Worm (Caenorhabditis elegans) whole organism, L2 larva: ENCODE measurements around the gene ins-6.

ENCODE experiments used
- C34F6.9 ChIP-seq: fragments of 150-350 bp; optimal IDR thresholded peaks from 2 replicates; lab custom pipeline; 2014; ENCODE audit warnings: missing biosample characterization, missing genetic modification characterization
- F13H6.1 ChIP-seq: sonication (generic microtip); optimal IDR thresholded peaks from 2 replicates; lab custom pipeline; 2016; ENCODE audit warnings: missing genetic modification characterization, missing compliant biosample characterization
- R02D3.7 ChIP-seq: fragments of 150-350 bp; optimal IDR thresholded peaks from 2 replicates; lab custom pipeline; 2014; ENCODE audit warnings: missing biosample characterization, missing genetic modification characterization
- Y55F3AM.14 ChIP-seq: fragments of 200-800 bp; sonication (Bioruptor generic); optimal IDR thresholded peaks from 2 replicates; lab custom pipeline; 2018; ENCODE audit warnings: mild to moderate bottlenecking, missing genetic modification characterization, missing compliant biosample characterization
- ZK546.5 ChIP-seq: sonication (generic microtip); optimal IDR thresholded peaks from 2 replicates; lab custom pipeline; 2017; ENCODE audit warnings: missing biosample characterization, missing genetic modification characterization
- ama-1 ChIP-seq: fragments of 150-350 bp; optimal IDR thresholded peaks from 2 replicates; lab custom pipeline; 2018; ENCODE audit warnings: inconsistent platforms
- blmp-1 ChIP-seq: sonication (generic microtip); optimal IDR thresholded peaks from 2 replicates; lab custom pipeline; 2017; ENCODE audit warnings: missing genetic modification characterization, mild to moderate bottlenecking, missing compliant biosample characterization, antibody characterized with exemption, moderate library complexity; ENCODE audit not compliant: insufficient read depth
- ceh-16 ChIP-seq: fragments of 150-350 bp; optimal IDR thresholded peaks from 2 replicates; lab custom pipeline; 2014; ENCODE audit warnings: missing biosample characterization, missing genetic modification characterization
- ceh-82 ChIP-seq: fragments of 150-350 bp; optimal IDR thresholded peaks from 2 replicates; lab custom pipeline; 2014; ENCODE audit warnings: missing biosample characterization, missing genetic modification characterization
- crh-2 ChIP-seq: sonication (generic microtip); optimal IDR thresholded peaks from 2 replicates; lab custom pipeline; 2017; ENCODE audit warnings: missing biosample characterization, missing genetic modification characterization
- dmd-4 ChIP-seq: sonication (generic microtip); optimal IDR thresholded peaks from 2 replicates; lab custom pipeline; 2017; ENCODE audit warnings: missing biosample characterization, missing genetic modification characterization
- egl-27 ChIP-seq: sonication (generic microtip); optimal IDR thresholded peaks from 3 replicates; lab custom pipeline; 2017; ENCODE audit warnings: missing biosample characterization, missing genetic modification reagents, missing genetic modification characterization
- gmeb-1 ChIP-seq: fragments of 150-350 bp; optimal IDR thresholded peaks from 2 replicates; lab custom pipeline; 2014; ENCODE audit warnings: missing biosample characterization, missing genetic modification characterization
- lin-11 ChIP-seq: fragments of 150-350 bp; sonication (generic microtip); optimal IDR thresholded peaks from 2 replicates; lab custom pipeline; 2014; ENCODE audit warnings: missing biosample characterization, missing genetic modification characterization, inconsistent platforms, mixed read lengths
- lin-13 ChIP-seq: fragments of 150-350 bp; optimal IDR thresholded peaks from 2 replicates; lab custom pipeline; 2014; ENCODE audit warnings: missing biosample characterization, missing genetic modification reagents, missing genetic modification characterization
- lin-39 ChIP-seq: fragments of 150-350 bp; optimal IDR thresholded peaks from 2 replicates; lab custom pipeline; 2014; ENCODE audit warnings: missing biosample characterization, missing genetic modification reagents, missing genetic modification characterization
- lsy-2 ChIP-seq, 2 experiments: fragments of 150-350 bp in 1 of 2; sonication (generic microtip) in 1 of 2; optimal IDR thresholded peaks; 2 replicates each; lab custom pipeline; 2014 to 2017; ENCODE audit warnings: missing biosample characterization in 2 of 2, missing genetic modification characterization in 2 of 2
- mab-5 ChIP-seq: fragments of 150-350 bp; optimal IDR thresholded peaks from 2 replicates; lab custom pipeline; 2014; ENCODE audit warnings: missing biosample characterization, missing genetic modification characterization
- mbf-1 ChIP-seq: sonication (generic microtip); optimal IDR thresholded peaks from 2 replicates; lab custom pipeline; 2017; ENCODE audit warnings: missing biosample characterization, missing genetic modification characterization
- mdl-1 ChIP-seq, 2 experiments: fragments of 150-350 bp in 1 of 2; sonication (generic microtip) in 1 of 2; optimal IDR thresholded peaks; 2 replicates each; lab custom pipeline; 2017; ENCODE audit warnings: missing biosample characterization in 2 of 2, missing genetic modification characterization in 2 of 2
- nhr-10 ChIP-seq: sonication (generic microtip); optimal IDR thresholded peaks from 2 replicates; lab custom pipeline; 2017; ENCODE audit warnings: missing biosample characterization, missing genetic modification characterization
- nhr-11 ChIP-seq: fragments of 150-350 bp; optimal IDR thresholded peaks from 2 replicates; lab custom pipeline; 2014; ENCODE audit warnings: missing biosample characterization, missing genetic modification characterization
- nhr-12 ChIP-seq: fragments of 150-350 bp; optimal IDR thresholded peaks from 2 replicates; lab custom pipeline; 2014; ENCODE audit warnings: missing biosample characterization, missing genetic modification characterization
- nhr-129 ChIP-seq: fragments of 150-350 bp; optimal IDR thresholded peaks from 2 replicates; lab custom pipeline; 2014; ENCODE audit warnings: missing biosample characterization, missing genetic modification characterization
- nhr-21 ChIP-seq: fragments of 150-350 bp; optimal IDR thresholded peaks from 2 replicates; lab custom pipeline; 2014; ENCODE audit warnings: missing biosample characterization, missing genetic modification characterization
- nhr-23 ChIP-seq: fragments of 150-350 bp; optimal IDR thresholded peaks from 2 replicates; lab custom pipeline; 2014; ENCODE audit warnings: missing biosample characterization, missing genetic modification reagents, missing genetic modification characterization
- nhr-237 ChIP-seq: fragments of 150-350 bp; optimal IDR thresholded peaks from 2 replicates; lab custom pipeline; 2014; ENCODE audit warnings: missing biosample characterization, missing genetic modification characterization
- nhr-6 ChIP-seq: fragments of 150-350 bp; optimal IDR thresholded peaks from 2 replicates; lab custom pipeline; 2014; ENCODE audit warnings: missing biosample characterization, missing genetic modification characterization
- nhr-77 ChIP-seq: fragments of 150-350 bp; optimal IDR thresholded peaks from 2 replicates; lab custom pipeline; 2014; ENCODE audit warnings: missing biosample characterization, missing genetic modification characterization
- peb-1 ChIP-seq: fragments of 150-350 bp; optimal IDR thresholded peaks from 2 replicates; lab custom pipeline; 2014; ENCODE audit warnings: missing biosample characterization, missing genetic modification characterization
- sem-4 ChIP-seq: fragments of 150-350 bp; optimal IDR thresholded peaks from 2 replicates; lab custom pipeline; 2014; ENCODE audit warnings: missing biosample characterization, missing genetic modification reagents, missing genetic modification characterization
- skn-1 ChIP-seq: sonication (generic microtip); optimal IDR thresholded peaks from 2 replicates; lab custom pipeline; 2017; ENCODE audit warnings: missing biosample characterization, missing genetic modification characterization
- sma-3 ChIP-seq: sonication (generic microtip); optimal IDR thresholded peaks from 2 replicates; lab custom pipeline; 2016; ENCODE audit warnings: missing genetic modification reagents, missing genetic modification characterization, missing compliant biosample characterization
- sma-9 ChIP-seq, 2 experiments: fragments of 150-350 bp in 1 of 2; sonication (generic microtip) in 1 of 2; optimal IDR thresholded peaks; 2 replicates each; lab custom pipeline; 2014 to 2016; ENCODE audit warnings: missing genetic modification characterization in 2 of 2, mild to moderate bottlenecking in 1 of 2, missing biosample characterization in 1 of 2, missing compliant biosample characterization in 1 of 2, missing genetic modification reagents in 1 of 2, moderate library complexity in 1 of 2
- snpc-4 ChIP-seq: fragments of 150-350 bp; optimal IDR thresholded peaks from 2 replicates; lab custom pipeline; 2014; ENCODE audit warnings: missing biosample characterization, missing genetic modification characterization
- unc-39 ChIP-seq: fragments of 150-350 bp; optimal IDR thresholded peaks from 2 replicates; lab custom pipeline; 2014; ENCODE audit warnings: missing biosample characterization, missing genetic modification characterization
- unc-55 ChIP-seq: fragments of 150-350 bp; sonication (generic microtip); optimal IDR thresholded peaks from 3 replicates; lab custom pipeline; 2014; ENCODE audit warnings: missing biosample characterization, missing genetic modification reagents, missing genetic modification characterization
- unc-62 ChIP-seq: fragments of 150-350 bp; optimal IDR thresholded peaks from 2 replicates; lab custom pipeline; 2014; ENCODE audit warnings: missing biosample characterization, missing genetic modification reagents, missing genetic modification characterization
- zag-1 ChIP-seq: fragments of 150-350 bp; optimal IDR thresholded peaks from 2 replicates; lab custom pipeline; 2014; ENCODE audit warnings: missing biosample characterization, missing genetic modification characterization
- ztf-1 ChIP-seq: fragments of 200-800 bp; sonication (Bioruptor generic); conservative IDR thresholded peaks from 2 replicates; pipeline ENCODE4 v1.3.6; 2022; ENCODE audit warnings: missing genetic modification characterization, missing compliant biosample characterization
- ztf-11 ChIP-seq: sonication (generic microtip); optimal IDR thresholded peaks from 2 replicates; lab custom pipeline; 2017; ENCODE audit warnings: missing biosample characterization, missing genetic modification characterization
- ztf-4 ChIP-seq: fragments of 150-350 bp; optimal IDR thresholded peaks from 2 replicates; lab custom pipeline; 2014; ENCODE audit warnings: missing biosample characterization, missing genetic modification characterization

The ins-6 gene

DNA sequence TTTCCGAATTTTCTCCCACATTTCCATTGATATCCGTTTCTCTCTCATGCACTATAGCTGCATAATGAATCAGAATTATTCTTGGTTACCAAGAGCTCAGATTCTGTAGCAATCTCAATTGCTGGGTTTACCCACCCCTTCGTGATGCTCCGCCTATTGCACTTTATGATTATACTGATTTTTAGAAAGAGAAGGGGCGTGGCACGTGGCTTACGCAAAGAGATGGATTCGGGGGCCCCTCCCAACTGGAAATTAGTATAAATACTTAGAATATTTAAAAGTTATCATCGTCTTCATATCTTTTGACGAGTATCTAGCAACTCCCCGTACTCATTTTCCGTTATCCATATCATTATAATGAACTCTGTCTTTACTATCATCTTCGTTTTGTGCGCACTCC is at the start of gene ins-6:
Gene ins-6 (plus strand): TSS at position 301 of the 400 bp plus-strand sequence.
- TF ChIP-seq sem-4 (no peak), lin-39 (tag; lab: Kevin White, UChicago) (no peak), nhr-12 (tag; lab: Kevin White, UChicago) (no peak), mdl-1 (tag; optimal IDR thresholded peaks at IDR 0.05; lab: Kevin White, UChicago) (no peak), egl-27 (no peak), nhr-77 (no peak), unc-62 (GFP tag; lab: Kevin White, UChicago) (no peak), sma-3 (no peak), sma-9 (GFP tag; optimal IDR thresholded peaks at IDR 0.05; lab: Kevin White, UChicago) (no peak), sma-9 (tag; optimal IDR thresholded peaks at IDR 0.05; lab: Kevin White, UChicago) (no peak)

DNA sequence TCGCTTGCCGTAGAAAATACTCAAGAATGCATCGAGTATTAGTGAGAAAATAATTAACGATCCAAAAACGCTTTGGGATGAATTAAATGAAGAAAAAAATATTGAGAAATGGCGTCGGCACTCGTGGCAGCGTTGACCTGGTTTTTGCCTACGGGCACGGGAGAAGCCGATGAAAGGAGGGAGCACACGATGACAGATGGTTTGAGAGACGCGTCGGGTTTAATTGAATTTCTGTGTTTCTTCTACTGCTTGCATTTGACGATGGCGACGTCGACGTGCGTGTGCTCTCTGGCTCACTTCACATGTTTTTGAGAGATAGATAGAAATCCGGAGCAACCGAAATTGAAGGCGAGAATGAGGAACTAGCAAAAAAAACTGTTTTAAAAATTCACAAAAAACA is 49.6 kb upstream of the ins-6 start:
- no peak for TF ChIP-seq ama-1 (lab: Kevin White, UChicago)
- TF ChIP-seq sem-4, result no peak
- no peak for TF ChIP-seq lin-13 (GFP tag; lab: Kevin White, UChicago)
- no peak for TF ChIP-seq Y55F3AM.14 (GFP tag; lab: Kevin White, UChicago)
- TF ChIP-seq, all 48 proteins: peak for 0

DNA sequence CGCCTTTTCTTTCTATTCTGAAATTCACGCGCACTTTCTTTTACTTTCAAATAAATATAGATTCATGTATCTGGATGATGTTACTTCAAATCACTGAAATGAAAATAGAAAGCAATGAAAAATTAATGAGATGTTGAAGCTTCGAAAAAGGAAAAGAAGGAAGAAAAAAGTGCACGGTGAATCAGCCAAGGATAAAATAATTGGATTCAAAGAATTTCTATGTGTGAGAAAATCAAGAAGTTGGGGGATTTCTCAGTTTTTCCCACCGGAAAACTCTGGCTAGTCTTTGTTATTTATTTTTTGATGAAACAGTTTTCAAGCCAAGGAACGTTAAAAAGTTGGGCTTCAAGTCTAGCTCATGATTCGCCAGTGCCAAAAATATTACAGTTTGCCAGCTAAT is 48.5 kb upstream of the ins-6 start:
- TF ChIP-seq R02D3.7 (tag; lab: Kevin White, UChicago), result no peak
- no peak for TF ChIP-seq Y55F3AM.14 (GFP tag; lab: Kevin White, UChicago)
- no peak for TF ChIP-seq nhr-10
- no peak for TF ChIP-seq blmp-1 (tag; lab: Kevin White, UChicago)
- TF ChIP-seq C34F6.9, result no peak
- no peak for TF ChIP-seq egl-27
- TF ChIP-seq snpc-4 (tag; lab: Kevin White, UChicago), result no peak
- no peak for TF ChIP-seq ZK546.5 (tag; lab: Kevin White, UChicago)
- no peak for TF ChIP-seq zag-1 (tag; lab: Kevin White, UChicago)
- no peak for TF ChIP-seq nhr-237
- TF ChIP-seq mbf-1 (tag; lab: Kevin White, UChicago), result no peak
- no peak for TF ChIP-seq lin-13 (GFP tag; lab: Kevin White, UChicago)
- TF ChIP-seq ztf-11 (tag; lab: Kevin White, UChicago), result no peak
- no peak for TF ChIP-seq mab-5 (tag; lab: Kevin White, UChicago)
- TF ChIP-seq F13H6.1 (tag; lab: Kevin White, UChicago), result no peak

DNA sequence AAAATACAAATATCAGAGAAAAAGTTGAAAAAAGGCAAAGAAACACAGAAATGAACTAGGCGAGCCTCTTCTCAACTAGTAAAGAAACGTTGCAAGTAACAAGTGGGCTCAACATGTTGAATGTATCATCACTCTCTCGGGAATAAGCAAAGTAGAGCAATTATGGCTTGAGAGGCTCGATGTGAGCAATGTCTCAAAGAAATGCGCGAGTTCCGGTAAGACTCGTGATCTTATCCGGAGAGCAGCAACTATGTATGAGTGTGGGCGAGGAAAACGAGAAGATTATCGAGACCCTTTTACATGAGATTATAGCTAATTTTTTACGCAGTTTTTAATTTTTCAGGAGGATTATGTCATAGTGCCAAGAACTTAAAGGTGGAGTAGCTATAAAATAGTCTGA is 48.0 kb upstream of the ins-6 start:
- TF ChIP-seq nhr-11 (tag; lab: Kevin White, UChicago) (no peak), ztf-1 (GFP tag; lab: Robert Waterston, UW) (no peak), peb-1 (tag; lab: Kevin White, UChicago) (no peak), R02D3.7 (tag; lab: Kevin White, UChicago) (no peak), ama-1 (lab: Kevin White, UChicago) (no peak), sma-9 (GFP tag; optimal IDR thresholded peaks at IDR 0.05; lab: Kevin White, UChicago) (peak; percentile 32), sma-9 (tag; optimal IDR thresholded peaks at IDR 0.05; lab: Kevin White, UChicago) (no peak), gmeb-1 (tag; lab: Kevin White, UChicago) (no peak), lsy-2 (tag; optimal IDR thresholded peaks at IDR 0.05; lab: Kevin White, UChicago) (peak in 1 of 2 experiments; percentile 39), nhr-237 (no peak), zag-1 (tag; lab: Kevin White, UChicago) (no peak), skn-1 (tag; lab: Kevin White, UChicago) (no peak), nhr-129 (tag; lab: Kevin White, UChicago) (peak; percentile 13), lin-11 (tag; lab: Kevin White, UChicago) (no peak), ztf-4 (no peak), nhr-12 (tag; lab: Kevin White, UChicago) (no peak), snpc-4 (tag; lab: Kevin White, UChicago) (no peak), mdl-1 (tag; optimal IDR thresholded peaks at IDR 0.05; lab: Kevin White, UChicago) (no peak), lin-39 (tag; lab: Kevin White, UChicago) (no peak), blmp-1 (tag; lab: Kevin White, UChicago) (no peak), nhr-6 (tag; lab: Kevin White, UChicago) (no peak), F13H6.1 (tag; lab: Kevin White, UChicago) (no peak), mab-5 (tag; lab: Kevin White, UChicago) (peak; percentile 28), nhr-21 (no peak), crh-2 (tag; lab: Kevin White, UChicago) (no peak), nhr-23 (tag; lab: Kevin White, UChicago) (no peak), sem-4 (no peak), ZK546.5 (tag; lab: Kevin White, UChicago) (no peak), lin-13 (GFP tag; lab: Kevin White, UChicago) (no peak), ceh-82 (tag; lab: Kevin White, UChicago) (no peak), C34F6.9 (no peak), dmd-4 (tag; lab: Kevin White, UChicago) (no peak), unc-39 (tag; lab: Kevin White, UChicago) (no peak), unc-55 (no peak), ztf-11 (tag; lab: Kevin White, UChicago) (no peak), ceh-16 (no peak)
